Worm (Caenorhabditis elegans) whole organism, L2 larva: ENCODE data around the gene elt-4.

Experiments used
- F13H6.1 ChIP-seq: sonication (generic microtip); optimal IDR thresholded peaks from 2 replicates; lab custom pipeline; 2016; ENCODE audit warnings: missing genetic modification characterization, missing compliant biosample characterization
- R02D3.7 ChIP-seq: fragments of 150-350 bp; optimal IDR thresholded peaks from 2 replicates; lab custom pipeline; 2014; ENCODE audit warnings: missing biosample characterization, missing genetic modification characterization
- Y55F3AM.14 ChIP-seq: fragments of 200-800 bp; sonication (Bioruptor generic); optimal IDR thresholded peaks from 2 replicates; lab custom pipeline; 2018; ENCODE audit warnings: mild to moderate bottlenecking, missing genetic modification characterization, missing compliant biosample characterization
- ZK546.5 ChIP-seq: sonication (generic microtip); optimal IDR thresholded peaks from 2 replicates; lab custom pipeline; 2017; ENCODE audit warnings: missing biosample characterization, missing genetic modification characterization
- ama-1 ChIP-seq: fragments of 150-350 bp; optimal IDR thresholded peaks from 2 replicates; lab custom pipeline; 2018; ENCODE audit warnings: inconsistent platforms
- blmp-1 ChIP-seq: sonication (generic microtip); optimal IDR thresholded peaks from 2 replicates; lab custom pipeline; 2017; ENCODE audit warnings: missing genetic modification characterization, mild to moderate bottlenecking, missing compliant biosample characterization, antibody characterized with exemption, moderate library complexity; ENCODE audit not compliant: insufficient read depth
- ceh-82 ChIP-seq: fragments of 150-350 bp; optimal IDR thresholded peaks from 2 replicates; lab custom pipeline; 2014; ENCODE audit warnings: missing biosample characterization, missing genetic modification characterization
- crh-2 ChIP-seq: sonication (generic microtip); optimal IDR thresholded peaks from 2 replicates; lab custom pipeline; 2017; ENCODE audit warnings: missing biosample characterization, missing genetic modification characterization
- dmd-4 ChIP-seq: sonication (generic microtip); optimal IDR thresholded peaks from 2 replicates; lab custom pipeline; 2017; ENCODE audit warnings: missing biosample characterization, missing genetic modification characterization
- egl-27 ChIP-seq: sonication (generic microtip); optimal IDR thresholded peaks from 3 replicates; lab custom pipeline; 2017; ENCODE audit warnings: missing biosample characterization, missing genetic modification reagents, missing genetic modification characterization
- elt-1 ChIP-seq: fragments of 150-350 bp; optimal IDR thresholded peaks from 2 replicates; lab custom pipeline; 2014; ENCODE audit warnings: missing biosample characterization, missing genetic modification characterization
- fos-1 ChIP-seq: fragments of 150-350 bp; optimal IDR thresholded peaks from 2 replicates; lab custom pipeline; 2014; ENCODE audit warnings: missing biosample characterization, missing genetic modification characterization
- gmeb-1 ChIP-seq: fragments of 150-350 bp; optimal IDR thresholded peaks from 2 replicates; lab custom pipeline; 2014; ENCODE audit warnings: missing biosample characterization, missing genetic modification characterization
- lin-11 ChIP-seq: fragments of 150-350 bp; sonication (generic microtip); optimal IDR thresholded peaks from 2 replicates; lab custom pipeline; 2014; ENCODE audit warnings: missing biosample characterization, missing genetic modification characterization, inconsistent platforms, mixed read lengths
- lin-13 ChIP-seq: fragments of 150-350 bp; optimal IDR thresholded peaks from 2 replicates; lab custom pipeline; 2014; ENCODE audit warnings: missing biosample characterization, missing genetic modification reagents, missing genetic modification characterization
- lin-39 ChIP-seq: fragments of 150-350 bp; optimal IDR thresholded peaks from 2 replicates; lab custom pipeline; 2014; ENCODE audit warnings: missing biosample characterization, missing genetic modification reagents, missing genetic modification characterization
- lsy-2 ChIP-seq, 2 experiments: fragments of 150-350 bp in 1 of 2; sonication (generic microtip) in 1 of 2; optimal IDR thresholded peaks; 2 replicates each; lab custom pipeline; 2014 to 2017; ENCODE audit warnings: missing biosample characterization in 2 of 2, missing genetic modification characterization in 2 of 2
- mab-5 ChIP-seq: fragments of 150-350 bp; optimal IDR thresholded peaks from 2 replicates; lab custom pipeline; 2014; ENCODE audit warnings: missing biosample characterization, missing genetic modification characterization
- mdl-1 ChIP-seq, 2 experiments: fragments of 150-350 bp in 1 of 2; sonication (generic microtip) in 1 of 2; optimal IDR thresholded peaks; 2 replicates each; lab custom pipeline; 2017; ENCODE audit warnings: missing biosample characterization in 2 of 2, missing genetic modification characterization in 2 of 2
- nhr-11 ChIP-seq: fragments of 150-350 bp; optimal IDR thresholded peaks from 2 replicates; lab custom pipeline; 2014; ENCODE audit warnings: missing biosample characterization, missing genetic modification characterization
- nhr-12 ChIP-seq: fragments of 150-350 bp; optimal IDR thresholded peaks from 2 replicates; lab custom pipeline; 2014; ENCODE audit warnings: missing biosample characterization, missing genetic modification characterization
- nhr-21 ChIP-seq: fragments of 150-350 bp; optimal IDR thresholded peaks from 2 replicates; lab custom pipeline; 2014; ENCODE audit warnings: missing biosample characterization, missing genetic modification characterization
- nhr-6 ChIP-seq: fragments of 150-350 bp; optimal IDR thresholded peaks from 2 replicates; lab custom pipeline; 2014; ENCODE audit warnings: missing biosample characterization, missing genetic modification characterization
- sem-4 ChIP-seq: fragments of 150-350 bp; optimal IDR thresholded peaks from 2 replicates; lab custom pipeline; 2014; ENCODE audit warnings: missing biosample characterization, missing genetic modification reagents, missing genetic modification characterization
- sma-3 ChIP-seq: sonication (generic microtip); optimal IDR thresholded peaks from 2 replicates; lab custom pipeline; 2016; ENCODE audit warnings: missing genetic modification reagents, missing genetic modification characterization, missing compliant biosample characterization
- sma-9 ChIP-seq, 2 experiments: fragments of 150-350 bp in 1 of 2; sonication (generic microtip) in 1 of 2; optimal IDR thresholded peaks; 2 replicates each; lab custom pipeline; 2014 to 2016; ENCODE audit warnings: missing genetic modification characterization in 2 of 2, mild to moderate bottlenecking in 1 of 2, missing biosample characterization in 1 of 2, missing compliant biosample characterization in 1 of 2, missing genetic modification reagents in 1 of 2, moderate library complexity in 1 of 2
- unc-39 ChIP-seq: fragments of 150-350 bp; optimal IDR thresholded peaks from 2 replicates; lab custom pipeline; 2014; ENCODE audit warnings: missing biosample characterization, missing genetic modification characterization
- unc-55 ChIP-seq: fragments of 150-350 bp; sonication (generic microtip); optimal IDR thresholded peaks from 3 replicates; lab custom pipeline; 2014; ENCODE audit warnings: missing biosample characterization, missing genetic modification reagents, missing genetic modification characterization
- unc-62 ChIP-seq: fragments of 150-350 bp; optimal IDR thresholded peaks from 2 replicates; lab custom pipeline; 2014; ENCODE audit warnings: missing biosample characterization, missing genetic modification reagents, missing genetic modification characterization
- zag-1 ChIP-seq: fragments of 150-350 bp; optimal IDR thresholded peaks from 2 replicates; lab custom pipeline; 2014; ENCODE audit warnings: missing biosample characterization, missing genetic modification characterization
- ztf-1 ChIP-seq: fragments of 200-800 bp; sonication (Bioruptor generic); conservative IDR thresholded peaks from 2 replicates; pipeline ENCODE4 v1.3.6; 2022; ENCODE audit warnings: missing genetic modification characterization, missing compliant biosample characterization
- ztf-11 ChIP-seq: sonication (generic microtip); optimal IDR thresholded peaks from 2 replicates; lab custom pipeline; 2017; ENCODE audit warnings: missing biosample characterization, missing genetic modification characterization
- ztf-4 ChIP-seq: fragments of 150-350 bp; optimal IDR thresholded peaks from 2 replicates; lab custom pipeline; 2014; ENCODE audit warnings: missing biosample characterization, missing genetic modification characterization

Gene elt-4

ce11 chrX:10477172-10477985 lies 2.1 kb downstream of the elt-4 start (continued):
- TF ChIP-seq nhr-11 (tag; lab: Kevin White, UChicago) (no peak), dmd-4 (tag; lab: Kevin White, UChicago) (no peak), lin-13 (no peak), unc-39 (tag; lab: Kevin White, UChicago) (no peak), gmeb-1 (tag; lab: Kevin White, UChicago) (peak; percentile 11), unc-62 (GFP tag; lab: Kevin White, UChicago) (no peak), crh-2 (peak; percentile 68), blmp-1 (tag; lab: Kevin White, UChicago) (no peak), lin-39 (tag; lab: Kevin White, UChicago) (no peak), ztf-1 (no peak), nhr-21 (tag; lab: Kevin White, UChicago) (no peak), elt-1 (no peak)

- TF ChIP-seq fos-1 (tag; lab: Kevin White, UChicago) (peak; percentile 73), lsy-2 (tag; optimal IDR thresholded peaks at IDR 0.05; lab: Kevin White, UChicago) (no peak)
These were observed 3.9 kb downstream of the elt-4 start for ce11 chrX:10479108-10479738.

- TF ChIP-seq nhr-6 (tag; lab: Kevin White, UChicago) (no peak), fos-1 (tag; lab: Kevin White, UChicago) (peak; percentile 95), nhr-11 (tag; lab: Kevin White, UChicago) (no peak), elt-1 (no peak), lin-13 (no peak), crh-2 (peak; percentile 31), mab-5 (tag; lab: Kevin White, UChicago) (no peak), ceh-82 (no peak), R02D3.7 (tag; lab: Kevin White, UChicago) (no peak), sma-3 (GFP tag; lab: Kevin White, UChicago) (peak; percentile 36), lsy-2 (tag; optimal IDR thresholded peaks at IDR 0.05; lab: Kevin White, UChicago) (peak in 1 of 2 experiments; percentile 57), ZK546.5 (tag; lab: Kevin White, UChicago) (no peak), ztf-11 (no peak), ztf-4 (tag; lab: Kevin White, UChicago) (no peak), mdl-1 (tag; optimal IDR thresholded peaks at IDR 0.05; lab: Kevin White, UChicago) (no peak), gmeb-1 (tag; lab: Kevin White, UChicago) (peak; percentile 58), lin-11 (tag; lab: Kevin White, UChicago) (no peak), sma-9 (GFP tag; optimal IDR thresholded peaks at IDR 0.05; lab: Kevin White, UChicago) (peak; percentile 73), sma-9 (tag; optimal IDR thresholded peaks at IDR 0.05; lab: Kevin White, UChicago) (no peak), ama-1 (lab: Kevin White, UChicago) (no peak), F13H6.1 (tag; lab: Kevin White, UChicago) (peak; percentile 34), unc-55 (no peak), sem-4 (tag; lab: Kevin White, UChicago) (no peak)
- TF ChIP-seq, all 48 proteins: peak for 7
These were observed 5.4 kb downstream of the elt-4 start, which contains the start of gene elt-2 for ce11 chrX:10480563-10481290. Gene elt-2 (plus strand): TSS chrX:10481240.

- TF ChIP-seq lin-13: no peak
- TF ChIP-seq egl-27 (tag; lab: Kevin White, UChicago): no peak
- no peak for TF ChIP-seq unc-62 (GFP tag; lab: Kevin White, UChicago)
- no peak for TF ChIP-seq nhr-12 (tag; lab: Kevin White, UChicago)
- TF ChIP-seq ztf-11: no peak
- no peak for TF ChIP-seq crh-2
- no peak for TF ChIP-seq blmp-1 (tag; lab: Kevin White, UChicago)
- TF ChIP-seq zag-1 (tag; lab: Kevin White, UChicago): no peak
- TF ChIP-seq nhr-6 (tag; lab: Kevin White, UChicago): no peak
- no peak for TF ChIP-seq Y55F3AM.14
- TF ChIP-seq unc-55: no peak
- no peak for TF ChIP-seq sem-4 (tag; lab: Kevin White, UChicago)
These were observed 6.9 kb downstream of the elt-4 start for ce11 chrX:10482272-10482671.
